Worm (Caenorhabditis elegans) whole organism, L3 larva: ENCODE results near the gene F20B10.3.

ENCODE experiments used
- R02D3.7 ChIP-seq: fragments of 150-350 bp; optimal IDR thresholded peaks from 2 replicates; lab custom pipeline; 2014; ENCODE audit warnings: missing biosample characterization, missing genetic modification characterization
- ZK546.5 ChIP-seq: sonication (generic microtip); optimal IDR thresholded peaks from 2 replicates; lab custom pipeline; 2017; ENCODE audit warnings: missing biosample characterization, missing genetic modification characterization
- aly-2 ChIP-seq: fragments of 150-350 bp; optimal IDR thresholded peaks from 2 replicates; lab custom pipeline; 2014; ENCODE audit warnings: missing biosample characterization, missing genetic modification characterization
- ama-1 ChIP-seq: fragments of 150-350 bp; optimal IDR thresholded peaks from 2 replicates; lab custom pipeline; 2018
- ceh-16 ChIP-seq: sonication (generic microtip); optimal IDR thresholded peaks from 2 replicates; lab custom pipeline; 2017; ENCODE audit warnings: missing biosample characterization, missing genetic modification characterization
- ceh-28 ChIP-seq: fragments of 150-350 bp; optimal IDR thresholded peaks from 2 replicates; lab custom pipeline; 2014; ENCODE audit warnings: missing biosample characterization, missing genetic modification reagents, missing genetic modification characterization
- ceh-82 ChIP-seq: fragments of 150-350 bp; optimal IDR thresholded peaks from 2 replicates; lab custom pipeline; 2014; ENCODE audit warnings: missing biosample characterization, missing genetic modification characterization
- ceh-9 ChIP-seq: sonication (generic microtip); optimal IDR thresholded peaks from 2 replicates; lab custom pipeline; 2018; ENCODE audit warnings: missing biosample characterization, missing genetic modification characterization
- daf-12 ChIP-seq: fragments of 150-350 bp; optimal IDR thresholded peaks from 2 replicates; lab custom pipeline; 2014; ENCODE audit warnings: missing biosample characterization, missing genetic modification reagents, missing genetic modification characterization
- egl-27 ChIP-seq: sonication (generic microtip); optimal IDR thresholded peaks from 4 replicates; lab custom pipeline; 2017; ENCODE audit warnings: missing biosample characterization, missing genetic modification reagents, missing genetic modification characterization
- egl-5 ChIP-seq: fragments of 150-350 bp; optimal IDR thresholded peaks from 2 replicates; lab custom pipeline; 2017; ENCODE audit warnings: missing biosample characterization, missing genetic modification reagents, missing genetic modification characterization, inconsistent platforms
- elt-1 ChIP-seq: fragments of 150-350 bp; optimal IDR thresholded peaks from 2 replicates; lab custom pipeline; 2014; ENCODE audit warnings: missing biosample characterization, missing genetic modification characterization
- elt-2 ChIP-seq: sonication (generic microtip); optimal IDR thresholded peaks from 2 replicates; lab custom pipeline; 2016; ENCODE audit warnings: missing genetic modification reagents, mild to moderate bottlenecking, missing genetic modification characterization, missing compliant biosample characterization
- eor-1 ChIP-seq, 2 experiments: fragments of 150-350 bp; optimal IDR thresholded peaks; 2 replicates each; lab custom pipeline; 2014 to 2018; ENCODE audit warnings: missing biosample characterization in 2 of 2, missing genetic modification characterization in 2 of 2
- fos-1 ChIP-seq: fragments of 150-350 bp; optimal IDR thresholded peaks from 2 replicates; lab custom pipeline; 2014; ENCODE audit warnings: missing biosample characterization, missing genetic modification characterization
- hmg-11 ChIP-seq: sonication (generic microtip); optimal IDR thresholded peaks from 2 replicates; lab custom pipeline; 2016; ENCODE audit warnings: missing genetic modification characterization, missing compliant biosample characterization
- jun-1 ChIP-seq: fragments of 150-350 bp; optimal IDR thresholded peaks from 2 replicates; lab custom pipeline; 2014; ENCODE audit warnings: missing biosample characterization, missing genetic modification reagents, missing genetic modification characterization
- lin-15B ChIP-seq: fragments of 150-350 bp; optimal IDR thresholded peaks from 2 replicates; lab custom pipeline; 2014; ENCODE audit warnings: missing biosample characterization, missing genetic modification characterization
- lin-39 ChIP-seq: fragments of 150-350 bp; optimal IDR thresholded peaks from 2 replicates; lab custom pipeline; 2018; ENCODE audit warnings: missing biosample characterization, missing genetic modification reagents, missing genetic modification characterization
- lsy-12 ChIP-seq: sonication (generic microtip); optimal IDR thresholded peaks from 2 replicates; lab custom pipeline; 2016; ENCODE audit warnings: mild to moderate bottlenecking, missing genetic modification characterization, missing compliant biosample characterization
- mml-1 ChIP-seq: fragments of 150-350 bp; sonication (generic microtip); optimal IDR thresholded peaks from 3 replicates; lab custom pipeline; 2014; ENCODE audit warnings: missing biosample characterization, missing genetic modification characterization
- nfya-1 ChIP-seq: sonication (generic microtip); optimal IDR thresholded peaks from 2 replicates; lab custom pipeline; 2017; ENCODE audit warnings: missing genetic modification characterization, mild to moderate bottlenecking, missing compliant biosample characterization, antibody characterized with exemption, moderate library complexity; ENCODE audit not compliant: insufficient read depth
- nhr-11 ChIP-seq: fragments of 150-350 bp; optimal IDR thresholded peaks from 2 replicates; lab custom pipeline; 2014; ENCODE audit warnings: missing biosample characterization, missing genetic modification characterization
- nhr-23 ChIP-seq: fragments of 150-350 bp; optimal IDR thresholded peaks from 2 replicates; lab custom pipeline; 2014; ENCODE audit warnings: missing biosample characterization, missing genetic modification reagents, missing genetic modification characterization
- nhr-237 ChIP-seq: fragments of 150-350 bp; optimal IDR thresholded peaks from 2 replicates; lab custom pipeline; 2014; ENCODE audit warnings: missing biosample characterization, missing genetic modification characterization
- nhr-28 ChIP-seq: fragments of 150-350 bp; optimal IDR thresholded peaks from 2 replicates; lab custom pipeline; 2014; ENCODE audit warnings: missing biosample characterization, missing genetic modification characterization
- nhr-43 ChIP-seq: sonication (generic microtip); optimal IDR thresholded peaks from 2 replicates; lab custom pipeline; 2016; ENCODE audit warnings: mild to moderate bottlenecking, missing genetic modification characterization, missing compliant biosample characterization; ENCODE audit not compliant: poor library complexity, severe bottlenecking
- nhr-67 ChIP-seq: fragments of 150-350 bp; optimal IDR thresholded peaks from 2 replicates; lab custom pipeline; 2014; ENCODE audit warnings: missing biosample characterization, missing genetic modification characterization
- pha-4 ChIP-seq: fragments of 150-350 bp; optimal IDR thresholded peaks from 2 replicates; lab custom pipeline; 2014; ENCODE audit warnings: missing biosample characterization, missing genetic modification reagents, missing genetic modification characterization
- pqm-1 ChIP-seq: fragments of 150-350 bp; optimal IDR thresholded peaks from 2 replicates; lab custom pipeline; 2017; ENCODE audit warnings: missing biosample characterization, missing genetic modification characterization, inconsistent platforms
- sea-2 ChIP-seq: fragments of 150-350 bp; sonication (generic microtip); optimal IDR thresholded peaks from 4 replicates; lab custom pipeline; 2014; ENCODE audit warnings: missing biosample characterization, missing genetic modification reagents, missing genetic modification characterization
- snpc-4 ChIP-seq: fragments of 150-350 bp; optimal IDR thresholded peaks from 2 replicates; lab custom pipeline; 2014; ENCODE audit warnings: missing biosample characterization, missing genetic modification characterization
- tbx-2 ChIP-seq: sonication (generic microtip); optimal IDR thresholded peaks from 2 replicates; lab custom pipeline; 2016; ENCODE audit warnings: mild to moderate bottlenecking, missing genetic modification characterization, missing compliant biosample characterization
- unc-39 ChIP-seq: sonication (generic microtip); optimal IDR thresholded peaks from 4 replicates; lab custom pipeline; 2017; ENCODE audit warnings: missing biosample characterization, missing genetic modification characterization
- unc-62 ChIP-seq: fragments of 150-350 bp; sonication (generic microtip); optimal IDR thresholded peaks from 4 replicates; lab custom pipeline; 2014; ENCODE audit warnings: missing biosample characterization, missing genetic modification reagents, missing genetic modification characterization
- ztf-11 ChIP-seq: fragments of 150-350 bp; optimal IDR thresholded peaks from 2 replicates; lab custom pipeline; 2014; ENCODE audit warnings: missing biosample characterization, missing genetic modification characterization
- ztf-4 ChIP-seq: fragments of 150-350 bp; optimal IDR thresholded peaks from 2 replicates; lab custom pipeline; 2014; ENCODE audit warnings: missing biosample characterization, missing genetic modification characterization

Gene F20B10.3

DNA sequence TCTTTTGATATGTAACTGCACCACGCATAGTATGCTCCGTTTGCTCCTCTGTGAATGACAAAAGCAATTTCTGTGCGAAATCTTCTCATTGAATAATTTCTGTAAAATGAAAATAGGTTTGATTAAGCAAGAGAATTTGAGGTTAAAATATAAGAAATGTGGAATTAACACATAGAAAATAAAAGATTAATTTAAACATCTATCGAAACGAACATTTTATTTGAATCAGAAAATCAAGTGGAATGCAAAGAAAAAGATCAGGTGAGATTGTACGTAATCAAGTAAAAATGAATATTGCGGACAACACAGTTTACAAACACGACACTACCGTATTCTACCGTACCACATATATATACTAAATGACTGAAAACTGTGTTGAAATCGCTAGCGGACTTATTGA, 27.1 kb upstream of the F20B10.3 start, which contains the start of gene B0001.8:
TSS of gene B0001.8 (minus strand) at position 101 of the 400 bp plus-strand sequence.
- TF ChIP-seq egl-27 (tag; lab: Kevin White, UChicago) (no peak), mml-1 (tag; lab: Kevin White, UChicago) (no peak), ztf-11 (tag; lab: Kevin White, UChicago) (no peak), ZK546.5 (no peak), daf-12 (tag; lab: Kevin White, UChicago) (no peak), lin-15B (tag; lab: Kevin White, UChicago) (no peak), ceh-16 (tag; lab: Kevin White, UChicago) (no peak)

DNA sequence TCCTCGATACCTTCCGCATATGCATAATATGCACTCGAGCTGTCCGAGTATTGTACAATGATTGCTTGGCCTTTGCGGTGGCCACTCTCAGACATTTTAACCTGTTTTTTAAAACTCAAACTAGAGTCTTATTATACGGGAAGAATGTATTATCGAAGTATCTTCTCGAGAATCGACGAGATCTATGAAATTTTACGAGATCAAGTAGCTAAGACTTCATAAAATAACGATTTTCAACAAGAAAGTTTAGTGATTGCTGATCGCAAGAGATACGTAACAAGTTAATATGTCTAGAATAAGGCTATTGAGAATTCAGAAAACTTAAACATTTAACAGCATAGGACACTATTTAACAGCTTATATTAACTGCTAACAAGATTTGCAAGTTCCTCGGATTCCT, 24.8 kb upstream of the F20B10.3 start, which contains the start of gene B0001.5:
TSS of gene B0001.5 (minus strand) at position 101 of the 400 bp plus-strand sequence.
- TF ChIP-seq aly-2 (tag; lab: Kevin White, UChicago) (no peak), ama-1 (lab: Kevin White, UChicago) (no peak), ceh-9 (tag; lab: Kevin White, UChicago) (no peak), sea-2 (GFP tag; lab: Kevin White, UChicago) (no peak), mml-1 (tag; lab: Kevin White, UChicago) (no peak), pqm-1 (tag; lab: Kevin White, UChicago) (no peak), pha-4 (tag; lab: Kevin White, UChicago) (no peak), elt-1 (tag; lab: Kevin White, UChicago) (no peak), unc-62 (no peak), ZK546.5 (no peak), egl-5 (tag; lab: Kevin White, UChicago) (no peak), nhr-11 (tag; lab: Kevin White, UChicago) (no peak), ceh-28 (no peak), ztf-11 (tag; lab: Kevin White, UChicago) (no peak), nhr-28 (tag; lab: Kevin White, UChicago) (no peak), fos-1 (tag; lab: Kevin White, UChicago) (no peak), ztf-4 (tag; lab: Kevin White, UChicago) (no peak), R02D3.7 (tag; lab: Kevin White, UChicago) (no peak), jun-1 (tag; lab: Kevin White, UChicago) (no peak)

- TF ChIP-seq nhr-237 (tag; lab: Kevin White, UChicago) = no peak
- TF ChIP-seq hmg-11 (tag; lab: Kevin White, UChicago) = peak; percentile 14
Observed at ce11 chrIV:12145681-12146080, 22.4 kb upstream of the F20B10.3 start, which contains the start of gene B0001.3. TSS of gene B0001.3 (minus strand) at chrIV:12145735.

ce11 chrIV:12149609-12150008, 18.4 kb upstream of the F20B10.3 start:
- TF ChIP-seq nhr-43 (tag; lab: Kevin White, UChicago) (no peak), egl-27 (tag; lab: Kevin White, UChicago) (no peak), fos-1 (tag; lab: Kevin White, UChicago) (no peak), ceh-16 (tag; lab: Kevin White, UChicago) (no peak), nfya-1 (tag; lab: Kevin White, UChicago) (no peak), nhr-67 (no peak), unc-39 (tag; lab: Kevin White, UChicago) (no peak), nhr-28 (tag; lab: Kevin White, UChicago) (no peak), tbx-2 (tag; lab: Kevin White, UChicago) (no peak), nhr-237 (tag; lab: Kevin White, UChicago) (no peak), ceh-82 (tag; lab: Kevin White, UChicago) (no peak), ZK546.5 (no peak), lin-15B (tag; lab: Kevin White, UChicago) (no peak)

DNA sequence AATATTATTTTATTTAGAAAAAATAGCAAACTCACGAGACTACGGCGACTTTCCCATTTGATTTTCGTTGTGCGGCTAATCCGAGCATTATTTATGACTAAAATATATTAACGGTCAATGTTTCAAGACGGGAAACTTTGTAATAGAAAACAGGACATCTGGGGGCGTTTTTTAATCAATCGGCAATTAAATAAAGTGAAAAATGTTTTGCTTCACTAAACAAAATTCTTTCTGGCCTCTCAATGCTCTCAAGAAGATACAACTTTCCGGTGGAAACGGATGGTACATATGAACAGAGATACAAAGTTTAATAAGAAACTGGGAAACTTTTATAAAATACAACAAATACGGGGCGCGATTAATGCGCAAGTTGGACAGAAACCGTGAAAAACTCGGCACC, 17.2 kb upstream of the F20B10.3 start, which contains the start of gene B0001.2:
TSS of gene B0001.2 (minus strand) at position 101 of the 400 bp plus-strand sequence.
- TF ChIP-seq eor-1 (tag; optimal IDR thresholded peaks at IDR 0.05; lab: Kevin White, UChicago) (no peak), ama-1 (lab: Kevin White, UChicago) (no peak), nhr-11 (tag; lab: Kevin White, UChicago) (no peak), unc-62 (no peak), nhr-23 (no peak), hmg-11 (tag; lab: Kevin White, UChicago) (no peak), unc-39 (tag; lab: Kevin White, UChicago) (no peak), lin-15B (tag; lab: Kevin White, UChicago) (no peak), nfya-1 (tag; lab: Kevin White, UChicago) (no peak), elt-1 (tag; lab: Kevin White, UChicago) (no peak), ceh-28 (no peak), elt-2 (tag; lab: Kevin White, UChicago) (no peak), lsy-12 (tag; lab: Kevin White, UChicago) (no peak), pqm-1 (tag; lab: Kevin White, UChicago) (no peak), lin-39 (tag; lab: Kevin White, UChicago) (no peak), snpc-4 (tag; lab: Kevin White, UChicago) (no peak), fos-1 (tag; lab: Kevin White, UChicago) (no peak)
